Fruit fly (Drosophila melanogaster) whole organism, embryonic: ENCODE results near the gene fan.
A peak's percentile ranks its signal among the peaks of the same experiment; 100 is the strongest.

Source experiments
- CG11398 ChIP-seq: fragments of 200-800 bp; sonication (Bioruptor generic); optimal IDR thresholded peaks from 2 replicates; lab custom pipeline; 2016; ENCODE audit warnings: missing biosample characterization, missing genetic modification characterization
- CG12769 ChIP-seq: fragments of 200-800 bp; sonication (Bioruptor generic); optimal IDR thresholded peaks from 2 replicates; lab custom pipeline; 2019; ENCODE audit warnings: missing biosample characterization, mild to moderate bottlenecking, missing genetic modification characterization, moderate library complexity
- CG14667 ChIP-seq: fragments of 200-800 bp; sonication (Bioruptor generic); IDR thresholded peaks from 2 replicates; pipeline ENCODE4 v1.3.6; 2022; ENCODE audit warnings: missing biosample characterization, missing genetic modification characterization
- CG14710 ChIP-seq: fragments of 200-800 bp; sonication (Bioruptor generic); optimal IDR thresholded peaks from 3 replicates; lab custom pipeline; 2019; ENCODE audit warnings: missing biosample characterization, mild to moderate bottlenecking, missing genetic modification characterization, moderate library complexity
- CG14965 ChIP-seq: fragments of 200-800 bp; sonication (Bioruptor generic); optimal IDR thresholded peaks from 2 replicates; lab custom pipeline; 2016; ENCODE audit warnings: missing biosample characterization, missing genetic modification characterization, borderline replicate concordance
- CG15696 ChIP-seq: fragments of 200-800 bp; sonication (Bioruptor generic); optimal IDR thresholded peaks from 2 replicates; lab custom pipeline; 2019; ENCODE audit warnings: missing biosample characterization, mild to moderate bottlenecking, missing genetic modification characterization, moderate library complexity
- CG2116 ChIP-seq: fragments of 200-800 bp; sonication (Bioruptor generic); optimal IDR thresholded peaks from 3 replicates; lab custom pipeline; 2018; ENCODE audit warnings: missing biosample characterization, mild to moderate bottlenecking, missing genetic modification characterization
- CG3281 ChIP-seq: fragments of 200-800 bp; sonication (Bioruptor generic); optimal IDR thresholded peaks from 3 replicates; lab custom pipeline; 2017; ENCODE audit warnings: missing biosample characterization, mild to moderate bottlenecking, missing genetic modification characterization
- CG3838 ChIP-seq: fragments of 200-800 bp; sonication (Bioruptor generic); optimal IDR thresholded peaks from 3 replicates; lab custom pipeline; 2016; ENCODE audit warnings: missing biosample characterization, missing genetic modification characterization
- CG3847 ChIP-seq: fragments of 200-800 bp; sonication (Bioruptor generic); IDR thresholded peaks from 2 replicates; pipeline ENCODE4 v1.3.6; 2022; ENCODE audit warnings: missing biosample characterization, missing genetic modification characterization
- CG3995 ChIP-seq: fragments of 200-800 bp; sonication (Bioruptor generic); optimal IDR thresholded peaks from 3 replicates; lab custom pipeline; 2016; ENCODE audit warnings: missing biosample characterization, missing genetic modification characterization
- CG4424 ChIP-seq: fragments of 200-800 bp; sonication (Bioruptor generic); optimal IDR thresholded peaks from 3 replicates; lab custom pipeline; 2016; ENCODE audit warnings: missing biosample characterization, missing genetic modification characterization
- CG6254 ChIP-seq: fragments of 200-800 bp; sonication (Bioruptor generic); optimal IDR thresholded peaks from 3 replicates; lab custom pipeline; 2017; ENCODE audit warnings: mild to moderate bottlenecking, missing biosample characterization, missing genetic modification reagents, missing genetic modification characterization
- CG6689 ChIP-seq: fragments of 200-800 bp; sonication (Bioruptor generic); IDR thresholded peaks from 2 replicates; pipeline ENCODE4 v1.3.6; 2022; ENCODE audit warnings: missing biosample characterization, missing genetic modification characterization
- CG7271 ChIP-seq: fragments of 200-800 bp; sonication (Bioruptor generic); optimal IDR thresholded peaks from 2 replicates; lab custom pipeline; 2018; ENCODE audit warnings: missing biosample characterization, mild to moderate bottlenecking, missing genetic modification characterization, moderate library complexity
- CG7556 ChIP-seq: fragments of 200-800 bp; sonication (Bioruptor generic); optimal IDR thresholded peaks from 2 replicates; lab custom pipeline; 2017; ENCODE audit warnings: missing biosample characterization, mild to moderate bottlenecking, missing genetic modification characterization
- CG7839 ChIP-seq: fragments of 200-800 bp; sonication (Bioruptor generic); optimal IDR thresholded peaks from 3 replicates; lab custom pipeline; 2018; ENCODE audit warnings: missing biosample characterization, mild to moderate bottlenecking, missing genetic modification characterization, moderate library complexity
- CG8290 ChIP-seq, 3 experiments: fragments of 200-800 bp; sonication (Bioruptor generic); optimal IDR thresholded peaks; 2 replicates each; lab custom pipeline; 2016 to 2019; ENCODE audit warnings: missing biosample characterization in 3 of 3, missing genetic modification characterization in 3 of 3, mild to moderate bottlenecking in 2 of 3, moderate library complexity in 1 of 3
- CG8388 ChIP-seq: fragments of 200-800 bp; sonication (Bioruptor generic); optimal IDR thresholded peaks from 2 replicates; lab custom pipeline; 2019; ENCODE audit warnings: missing biosample characterization, mild to moderate bottlenecking, missing genetic modification characterization, moderate library complexity
- CG8944 ChIP-seq: fragments of 200-800 bp; sonication (Bioruptor generic); optimal IDR thresholded peaks from 3 replicates; lab custom pipeline; 2016; ENCODE audit warnings: missing biosample characterization, missing genetic modification characterization
- CG9215 ChIP-seq: fragments of 200-800 bp; sonication (Bioruptor generic); IDR thresholded peaks from 2 replicates; pipeline ENCODE4 v1.3.6; 2022; ENCODE audit warnings: missing biosample characterization, missing genetic modification characterization
- CG9437 ChIP-seq: fragments of 200-800 bp; sonication (Bioruptor generic); optimal IDR thresholded peaks from 2 replicates; lab custom pipeline; 2018; ENCODE audit warnings: missing biosample characterization, mild to moderate bottlenecking, missing genetic modification characterization
- CG9727 ChIP-seq: fragments of 200-800 bp; sonication (Bioruptor generic); optimal IDR thresholded peaks from 3 replicates; lab custom pipeline; 2017; ENCODE audit warnings: missing biosample characterization, mild to moderate bottlenecking, missing genetic modification characterization
- CG9932 ChIP-seq: fragments of 200-800 bp; sonication (Bioruptor generic); IDR thresholded peaks from 2 replicates; pipeline ENCODE4 v1.3.6; 2022; ENCODE audit warnings: missing biosample characterization, missing genetic modification characterization
- CTCF ChIP-seq: fragments of 200-800 bp; sonication (Bioruptor generic); optimal IDR thresholded peaks from 2 replicates; lab custom pipeline; 2017; ENCODE audit warnings: missing biosample characterization, mild to moderate bottlenecking, missing genetic modification characterization, moderate library complexity
- E2f1 ChIP-seq: fragments of 200-800 bp; sonication (Bioruptor generic); IDR thresholded peaks from 2 replicates; pipeline ENCODE4 v1.3.6; 2022; ENCODE audit warnings: missing biosample characterization, missing genetic modification characterization
- H2.0 ChIP-seq: fragments of 200-800 bp; sonication (Bioruptor generic); IDR thresholded peaks from 2 replicates; pipeline ENCODE4 v1.3.6; 2022; ENCODE audit warnings: missing biosample characterization, missing genetic modification characterization
- HHEX ChIP-seq: fragments of 200-800 bp; sonication (Bioruptor generic); optimal IDR thresholded peaks from 3 replicates; lab custom pipeline; 2017; ENCODE audit warnings: missing biosample characterization, mild to moderate bottlenecking, missing genetic modification characterization, missing genetic modification reagents
- HLH3B ChIP-seq: fragments of 200-800 bp; sonication (Bioruptor generic); IDR thresholded peaks from 2 replicates; pipeline ENCODE4 v1.3.6; 2022; ENCODE audit warnings: missing biosample characterization, missing genetic modification characterization
- HLH54F ChIP-seq: fragments of 200-800 bp; sonication (Bioruptor generic); optimal IDR thresholded peaks from 3 replicates; lab custom pipeline; 2016; ENCODE audit warnings: missing biosample characterization, missing genetic modification characterization
- Nf-YB ChIP-seq: fragments of 200-800 bp; sonication (Bioruptor generic); optimal IDR thresholded peaks from 3 replicates; lab custom pipeline; 2019; ENCODE audit warnings: missing biosample characterization, mild to moderate bottlenecking, missing genetic modification characterization, moderate library complexity
- Sox100B ChIP-seq: fragments of 200-800 bp; sonication (Bioruptor generic); optimal IDR thresholded peaks from 3 replicates; lab custom pipeline; 2018; ENCODE audit warnings: missing biosample characterization, mild to moderate bottlenecking, missing genetic modification characterization
- Sox102F ChIP-seq: fragments of 200-800 bp; sonication (Bioruptor generic); optimal IDR thresholded peaks from 2 replicates; lab custom pipeline; 2018; ENCODE audit warnings: missing biosample characterization, mild to moderate bottlenecking, missing genetic modification characterization, moderate library complexity
- Spps ChIP-seq: fragments of 200-800 bp; sonication (Bioruptor generic); optimal IDR thresholded peaks from 2 replicates; lab custom pipeline; 2018; ENCODE audit warnings: missing biosample characterization, mild to moderate bottlenecking, missing genetic modification characterization
- ab ChIP-seq: fragments of 200-800 bp; sonication (Bioruptor generic); optimal IDR thresholded peaks from 2 replicates; lab custom pipeline; 2016; ENCODE audit warnings: missing biosample characterization, missing genetic modification characterization
- ara ChIP-seq: fragments of 200-800 bp; sonication (Bioruptor generic); IDR thresholded peaks from 2 replicates; pipeline ENCODE4 v1.3.6; 2022; ENCODE audit warnings: missing biosample characterization, missing genetic modification characterization
- bigmax ChIP-seq: fragments of 200-800 bp; sonication (Bioruptor generic); optimal IDR thresholded peaks from 2 replicates; lab custom pipeline; 2018; ENCODE audit warnings: missing biosample characterization, mild to moderate bottlenecking, missing genetic modification characterization
- bowl ChIP-seq: fragments of 200-800 bp; sonication (Bioruptor generic); IDR thresholded peaks from 2 replicates; pipeline ENCODE4 v1.3.6; 2022; ENCODE audit warnings: missing biosample characterization, missing genetic modification characterization
- corto ChIP-seq: fragments of 200-800 bp; sonication (Bioruptor generic); optimal IDR thresholded peaks from 2 replicates; lab custom pipeline; 2016; ENCODE audit warnings: missing biosample characterization, mild to moderate bottlenecking, missing genetic modification characterization, moderate library complexity
- dm ChIP-seq: fragments of 200-800 bp; sonication (Bioruptor generic); optimal IDR thresholded peaks from 3 replicates; lab custom pipeline; 2016; ENCODE audit warnings: missing biosample characterization, missing genetic modification characterization
- dpn ChIP-seq, 2 experiments: fragments of 200-800 bp; sonication (Bioruptor generic); optimal IDR thresholded peaks; 3 replicates each; lab custom pipeline; 2016; ENCODE audit warnings: missing biosample characterization in 2 of 2, missing genetic modification characterization in 2 of 2
- eve ChIP-seq, 2 experiments: fragments of >200 bp; optimal IDR thresholded peaks; 2 replicates each; lab custom pipeline; 2017; ENCODE audit warnings: missing biosample characterization in 2 of 2, missing genetic modification characterization in 2 of 2
- gcm ChIP-seq: fragments of 200-800 bp; sonication (Bioruptor generic); optimal IDR thresholded peaks from 2 replicates; lab custom pipeline; 2019; ENCODE audit warnings: missing biosample characterization, mild to moderate bottlenecking, missing genetic modification characterization, moderate library complexity
- kah ChIP-seq: fragments of 200-800 bp; sonication (Bioruptor generic); optimal IDR thresholded peaks from 2 replicates; lab custom pipeline; 2018; ENCODE audit warnings: missing biosample characterization, mild to moderate bottlenecking, missing genetic modification characterization
- org-1 ChIP-seq: fragments of 200-800 bp; sonication (Bioruptor generic); optimal IDR thresholded peaks from 2 replicates; lab custom pipeline; 2017; ENCODE audit warnings: missing biosample characterization, missing genetic modification characterization
- row ChIP-seq: fragments of 200-800 bp; sonication (Bioruptor generic); IDR thresholded peaks from 3 replicates; pipeline ENCODE4 v1.3.6; 2022; ENCODE audit warnings: missing biosample characterization, missing genetic modification characterization
- slou ChIP-seq: fragments of 200-800 bp; sonication (Bioruptor generic); optimal IDR thresholded peaks from 3 replicates; lab custom pipeline; 2016; ENCODE audit warnings: missing biosample characterization, missing genetic modification characterization
- sna ChIP-seq: fragments of 200-800 bp; sonication (Bioruptor generic); IDR thresholded peaks from 2 replicates; pipeline ENCODE4 v1.3.6; 2022; ENCODE audit warnings: missing biosample characterization, missing genetic modification characterization; ENCODE audit not compliant: partially characterized antibody
- stc ChIP-seq: fragments of 200-800 bp; sonication (Bioruptor generic); IDR thresholded peaks from 2 replicates; pipeline ENCODE4 v1.3.6; 2022; ENCODE audit warnings: missing biosample characterization, missing genetic modification characterization
- tup ChIP-seq: fragments of 200-800 bp; sonication (Bioruptor generic); optimal IDR thresholded peaks from 2 replicates; lab custom pipeline; 2016; ENCODE audit warnings: missing biosample characterization, mild to moderate bottlenecking, missing genetic modification characterization, moderate library complexity
- twi ChIP-seq: fragments of 200-800 bp; optimal IDR thresholded peaks from 2 replicates; lab custom pipeline; 2019; ENCODE audit warnings: missing biosample characterization, mild to moderate bottlenecking, missing genetic modification characterization, moderate library complexity

The fan gene

dm6 chr3L:8096106-8096558 lies 12.8 kb upstream of the fan start (continued):
- TF ChIP-seq kah (GFP tag; lab: Kevin White, UChicago) (peak; percentile 81), ab (GFP tag; lab: Kevin White, UChicago) (peak; percentile 20), HLH54F (peak; percentile 87), tup (peak; percentile 82), CG3281 (GFP tag; lab: Kevin White, UChicago) (peak; percentile 97), CG2116 (peak; percentile 78), CG12769 (tag; lab: Kevin White, UChicago) (peak; percentile 73), Sox102F (peak; percentile 95), CG14710 (tag; lab: Kevin White, UChicago) (peak; percentile 45), eve (GFP tag; optimal IDR thresholded peaks at IDR 0.05; lab: Kevin White, UChicago) (no peak), CG6254 (peak; percentile 68), CG14667 (GFP tag; lab: Robert Waterston, UW) (peak; percentile 88), Spps (tag; lab: Kevin White, UChicago) (no peak), CG9437 (GFP tag; lab: Kevin White, UChicago) (peak; percentile 91), stc (GFP tag; lab: Robert Waterston, UW) (peak; percentile 94), Nf-YB (GFP tag; lab: Kevin White, UChicago) (peak; percentile 84), CG3847 (GFP tag; lab: Robert Waterston, UW) (peak; percentile 98), twi (tag; lab: Kevin White, UChicago) (no peak), CG9932 (peak; percentile 98), HLH3B (GFP tag; lab: Robert Waterston, UW) (peak; percentile 84), CG7271 (no peak), H2.0 (GFP tag; lab: Robert Waterston, UW) (peak; percentile 90), row (peak; percentile 97), bigmax (GFP tag; lab: Kevin White, UChicago) (no peak), CG11398 (GFP tag; lab: Kevin White, UChicago) (peak; percentile 45), CG15696 (tag; lab: Kevin White, UChicago) (peak; percentile 68), corto (GFP tag; lab: Kevin White, UChicago) (peak; percentile 79), CG7556 (peak; percentile 98), sna (GFP tag; lab: Robert Waterston, UW) (no peak), CG6689 (GFP tag; lab: Robert Waterston, UW) (peak; percentile 93), CG3995 (GFP tag; lab: Kevin White, UChicago) (peak; percentile 76), org-1 (GFP tag; lab: Kevin White, UChicago) (peak; percentile 95), bowl (peak; percentile 82), CG7839 (peak; percentile 97), CG9215 (GFP tag; lab: Robert Waterston, UW) (peak; percentile 96), CG14965 (GFP tag; lab: Kevin White, UChicago) (peak; percentile 7), Sox100B (GFP tag; lab: Kevin White, UChicago) (peak; percentile 94), CTCF (peak; percentile 45), gcm (GFP tag; lab: Kevin White, UChicago) (peak; percentile 88), CG8944 (peak; percentile 71), CG3838 (GFP tag; lab: Kevin White, UChicago) (peak; percentile 67), CG8290 (GFP tag; optimal IDR thresholded peaks at IDR 0.05; lab: Kevin White, UChicago) (peak; percentile 61), CG8290 (tag; optimal IDR thresholded peaks at IDR 0.05; lab: Kevin White, UChicago) (peak in 1 of 2 experiments; percentile 74), dpn (GFP tag; optimal IDR thresholded peaks at IDR 0.05; lab: Kevin White, UChicago) (peak; percentile 87 to 95), CG9727 (GFP tag; lab: Kevin White, UChicago) (peak; percentile 94), dm (GFP tag; lab: Kevin White, UChicago) (peak; percentile 55), E2f1 (peak; percentile 91), ara (GFP tag; lab: Robert Waterston, UW) (peak; percentile 69), HHEX (GFP tag; lab: Kevin White, UChicago) (peak; percentile 97), CG4424 (peak; percentile 88), slou (GFP tag; lab: Kevin White, UChicago) (peak; percentile 89), CG8388 (GFP tag; lab: Kevin White, UChicago) (peak; percentile 86)
